Worm (Caenorhabditis elegans) whole organism, L2 larva: Measurements from ENCODE around the gene unc-41.

ENCODE experiments used
- C34F6.9 ChIP-seq: fragments of 150-350 bp; optimal IDR thresholded peaks from 2 replicates; lab custom pipeline; 2014; ENCODE audit warnings: missing biosample characterization, missing genetic modification characterization
- F13H6.1 ChIP-seq: sonication (generic microtip); optimal IDR thresholded peaks from 2 replicates; lab custom pipeline; 2016; ENCODE audit warnings: missing genetic modification characterization, missing compliant biosample characterization
- ZK546.5 ChIP-seq: sonication (generic microtip); optimal IDR thresholded peaks from 2 replicates; lab custom pipeline; 2017; ENCODE audit warnings: missing biosample characterization, missing genetic modification characterization
- blmp-1 ChIP-seq: sonication (generic microtip); optimal IDR thresholded peaks from 2 replicates; lab custom pipeline; 2017; ENCODE audit warnings: missing genetic modification characterization, mild to moderate bottlenecking, missing compliant biosample characterization, antibody characterized with exemption, moderate library complexity; ENCODE audit not compliant: insufficient read depth
- ceh-16 ChIP-seq: fragments of 150-350 bp; optimal IDR thresholded peaks from 2 replicates; lab custom pipeline; 2014; ENCODE audit warnings: missing biosample characterization, missing genetic modification characterization
- ceh-82 ChIP-seq: fragments of 150-350 bp; optimal IDR thresholded peaks from 2 replicates; lab custom pipeline; 2014; ENCODE audit warnings: missing biosample characterization, missing genetic modification characterization
- crh-2 ChIP-seq: sonication (generic microtip); optimal IDR thresholded peaks from 2 replicates; lab custom pipeline; 2017; ENCODE audit warnings: missing biosample characterization, missing genetic modification characterization
- dmd-4 ChIP-seq: sonication (generic microtip); optimal IDR thresholded peaks from 2 replicates; lab custom pipeline; 2017; ENCODE audit warnings: missing biosample characterization, missing genetic modification characterization
- egl-27 ChIP-seq: sonication (generic microtip); optimal IDR thresholded peaks from 3 replicates; lab custom pipeline; 2017; ENCODE audit warnings: missing biosample characterization, missing genetic modification reagents, missing genetic modification characterization
- elt-3 ChIP-seq: sonication (generic microtip); optimal IDR thresholded peaks from 2 replicates; lab custom pipeline; 2017; ENCODE audit warnings: missing biosample characterization, missing genetic modification characterization
- lin-13 ChIP-seq: fragments of 150-350 bp; optimal IDR thresholded peaks from 2 replicates; lab custom pipeline; 2014; ENCODE audit warnings: missing biosample characterization, missing genetic modification reagents, missing genetic modification characterization
- lin-39 ChIP-seq: fragments of 150-350 bp; optimal IDR thresholded peaks from 2 replicates; lab custom pipeline; 2014; ENCODE audit warnings: missing biosample characterization, missing genetic modification reagents, missing genetic modification characterization
- lsy-2 ChIP-seq, 2 experiments: fragments of 150-350 bp in 1 of 2; sonication (generic microtip) in 1 of 2; optimal IDR thresholded peaks; 2 replicates each; lab custom pipeline; 2014 to 2017; ENCODE audit warnings: missing biosample characterization in 2 of 2, missing genetic modification characterization in 2 of 2
- mab-5 ChIP-seq: fragments of 150-350 bp; optimal IDR thresholded peaks from 2 replicates; lab custom pipeline; 2014; ENCODE audit warnings: missing biosample characterization, missing genetic modification characterization
- mbf-1 ChIP-seq: sonication (generic microtip); optimal IDR thresholded peaks from 2 replicates; lab custom pipeline; 2017; ENCODE audit warnings: missing biosample characterization, missing genetic modification characterization
- mdl-1 ChIP-seq, 2 experiments: fragments of 150-350 bp in 1 of 2; sonication (generic microtip) in 1 of 2; optimal IDR thresholded peaks; 2 replicates each; lab custom pipeline; 2017; ENCODE audit warnings: missing biosample characterization in 2 of 2, missing genetic modification characterization in 2 of 2
- nhr-10 ChIP-seq: sonication (generic microtip); optimal IDR thresholded peaks from 2 replicates; lab custom pipeline; 2017; ENCODE audit warnings: missing biosample characterization, missing genetic modification characterization
- nhr-129 ChIP-seq: fragments of 150-350 bp; optimal IDR thresholded peaks from 2 replicates; lab custom pipeline; 2014; ENCODE audit warnings: missing biosample characterization, missing genetic modification characterization
- nhr-21 ChIP-seq: fragments of 150-350 bp; optimal IDR thresholded peaks from 2 replicates; lab custom pipeline; 2014; ENCODE audit warnings: missing biosample characterization, missing genetic modification characterization
- nhr-237 ChIP-seq: fragments of 150-350 bp; optimal IDR thresholded peaks from 2 replicates; lab custom pipeline; 2014; ENCODE audit warnings: missing biosample characterization, missing genetic modification characterization
- nhr-25 ChIP-seq: fragments of 150-350 bp; sonication (generic microtip); optimal IDR thresholded peaks from 3 replicates; lab custom pipeline; 2014; ENCODE audit warnings: missing biosample characterization, missing genetic modification characterization
- nhr-6 ChIP-seq: fragments of 150-350 bp; optimal IDR thresholded peaks from 2 replicates; lab custom pipeline; 2014; ENCODE audit warnings: missing biosample characterization, missing genetic modification characterization
- nhr-77 ChIP-seq: fragments of 150-350 bp; optimal IDR thresholded peaks from 2 replicates; lab custom pipeline; 2014; ENCODE audit warnings: missing biosample characterization, missing genetic modification characterization
- sem-4 ChIP-seq: fragments of 150-350 bp; optimal IDR thresholded peaks from 2 replicates; lab custom pipeline; 2014; ENCODE audit warnings: missing biosample characterization, missing genetic modification reagents, missing genetic modification characterization
- sma-3 ChIP-seq: sonication (generic microtip); optimal IDR thresholded peaks from 2 replicates; lab custom pipeline; 2016; ENCODE audit warnings: missing genetic modification reagents, missing genetic modification characterization, missing compliant biosample characterization
- sma-9 ChIP-seq, 2 experiments: fragments of 150-350 bp in 1 of 2; sonication (generic microtip) in 1 of 2; optimal IDR thresholded peaks; 2 replicates each; lab custom pipeline; 2014 to 2016; ENCODE audit warnings: missing genetic modification characterization in 2 of 2, mild to moderate bottlenecking in 1 of 2, missing biosample characterization in 1 of 2, missing compliant biosample characterization in 1 of 2, missing genetic modification reagents in 1 of 2, moderate library complexity in 1 of 2
- snpc-4 ChIP-seq: fragments of 150-350 bp; optimal IDR thresholded peaks from 2 replicates; lab custom pipeline; 2014; ENCODE audit warnings: missing biosample characterization, missing genetic modification characterization
- unc-39 ChIP-seq: fragments of 150-350 bp; optimal IDR thresholded peaks from 2 replicates; lab custom pipeline; 2014; ENCODE audit warnings: missing biosample characterization, missing genetic modification characterization
- unc-55 ChIP-seq: fragments of 150-350 bp; sonication (generic microtip); optimal IDR thresholded peaks from 3 replicates; lab custom pipeline; 2014; ENCODE audit warnings: missing biosample characterization, missing genetic modification reagents, missing genetic modification characterization
- zag-1 ChIP-seq: fragments of 150-350 bp; optimal IDR thresholded peaks from 2 replicates; lab custom pipeline; 2014; ENCODE audit warnings: missing biosample characterization, missing genetic modification characterization
- ztf-11 ChIP-seq: sonication (generic microtip); optimal IDR thresholded peaks from 2 replicates; lab custom pipeline; 2017; ENCODE audit warnings: missing biosample characterization, missing genetic modification characterization
- ztf-4 ChIP-seq: fragments of 150-350 bp; optimal IDR thresholded peaks from 2 replicates; lab custom pipeline; 2014; ENCODE audit warnings: missing biosample characterization, missing genetic modification characterization

Gene unc-41

DNA sequence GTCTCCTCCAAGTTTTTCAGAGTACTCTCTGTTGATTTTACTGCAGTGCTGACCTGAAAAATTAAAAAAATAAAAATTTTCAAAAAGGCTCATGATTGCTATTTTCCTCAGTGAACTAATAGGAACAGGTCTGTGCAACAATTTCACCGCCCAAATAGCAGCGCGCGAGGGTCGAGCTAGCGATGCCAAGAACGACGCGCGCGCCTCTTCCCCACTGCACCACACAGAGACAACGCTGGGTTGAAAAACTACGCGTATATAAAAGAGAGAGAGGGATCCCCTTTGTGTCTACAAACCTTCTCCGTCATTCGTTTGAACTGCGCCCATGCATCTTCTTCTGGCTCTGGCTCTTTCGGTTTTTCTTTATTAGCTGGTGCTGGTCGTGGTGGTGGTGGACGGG is 5.9 kb downstream of the unc-41 start (continued):
- TF ChIP-seq lin-13 (GFP tag; lab: Kevin White, UChicago), result peak; percentile 72
- peak; percentile 40 for TF ChIP-seq egl-27 (tag; lab: Kevin White, UChicago)
- no peak for TF ChIP-seq mbf-1 (tag; lab: Kevin White, UChicago)
- TF ChIP-seq, all 48 proteins: peak for 24

DNA sequence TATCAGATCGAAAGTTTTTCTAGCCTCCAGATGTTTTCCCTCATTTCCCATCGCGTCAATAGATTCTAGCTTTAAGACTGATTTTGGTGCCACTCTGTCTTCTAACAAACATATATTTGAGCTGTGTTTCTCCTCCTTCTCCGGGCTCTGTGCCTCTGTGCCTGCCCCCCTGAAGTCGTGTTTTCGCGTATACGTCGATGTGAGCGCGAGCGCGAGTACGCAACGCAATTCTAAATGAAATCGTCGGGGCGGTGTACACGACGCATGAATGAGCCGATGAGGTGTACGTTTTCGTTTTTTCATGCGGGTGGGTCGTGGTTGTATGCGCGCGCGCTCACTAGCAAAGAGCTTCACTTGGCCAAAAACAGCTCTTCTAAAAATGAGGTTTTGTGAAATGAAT is 10.1 kb downstream of the unc-41 start:
- TF ChIP-seq nhr-21 (no peak), nhr-77 (tag; lab: Kevin White, UChicago) (no peak), nhr-10 (tag; lab: Kevin White, UChicago) (no peak)

DNA sequence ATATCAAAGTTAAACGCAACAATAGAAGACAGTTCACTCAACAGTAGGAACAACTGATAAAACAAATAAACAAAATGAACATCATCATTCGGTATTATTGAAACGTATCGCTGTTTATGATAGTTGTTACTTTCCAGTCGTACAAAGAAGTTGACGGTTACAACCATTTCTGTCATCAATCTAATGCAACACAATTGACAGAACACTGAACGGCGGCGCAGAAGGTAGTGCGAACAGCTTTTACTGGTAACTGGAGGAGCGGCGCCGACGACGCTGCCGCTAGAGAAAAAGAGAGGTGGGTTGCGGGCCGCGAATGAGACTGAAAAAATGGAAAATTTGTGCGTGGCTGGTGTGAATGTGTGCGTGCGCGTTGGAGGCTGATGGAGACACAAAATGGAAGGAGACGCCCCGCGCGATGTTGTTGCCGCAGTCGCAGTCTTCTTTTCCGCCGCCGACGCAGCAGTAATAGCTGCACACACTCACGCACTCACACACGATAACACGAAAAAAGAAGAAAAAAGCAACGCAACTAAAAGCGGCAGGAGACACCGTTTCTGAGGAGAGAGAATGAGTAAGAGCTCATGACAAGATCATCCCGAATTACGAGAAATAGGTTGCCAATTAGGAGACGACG is 11.8 kb downstream of the unc-41 start:
- peak; percentile 34 for TF ChIP-seq unc-55
- no peak for TF ChIP-seq nhr-6 (tag; lab: Kevin White, UChicago)

DNA sequence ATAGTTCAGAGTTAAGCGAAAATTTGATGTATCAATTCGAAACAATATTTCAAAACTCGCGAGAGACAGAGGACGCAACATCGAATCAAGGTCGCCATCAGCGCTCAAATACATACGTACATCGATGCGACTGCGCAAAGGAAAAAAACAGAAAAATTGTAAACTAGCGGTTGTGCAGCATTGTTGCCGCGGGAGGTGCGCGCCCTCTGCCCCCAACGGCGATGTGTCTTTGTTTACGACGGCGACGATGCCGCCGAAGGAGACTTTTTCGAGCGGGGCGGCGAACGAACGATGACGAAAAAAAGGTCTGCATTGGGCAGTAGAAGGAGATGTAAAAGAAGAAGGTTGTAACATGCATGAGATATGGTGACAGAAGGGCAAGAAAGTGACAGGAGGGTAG is 13.1 kb downstream of the unc-41 start:
- TF ChIP-seq nhr-10 (tag; lab: Kevin White, UChicago) (no peak), dmd-4 (tag; lab: Kevin White, UChicago) (no peak)

DNA sequence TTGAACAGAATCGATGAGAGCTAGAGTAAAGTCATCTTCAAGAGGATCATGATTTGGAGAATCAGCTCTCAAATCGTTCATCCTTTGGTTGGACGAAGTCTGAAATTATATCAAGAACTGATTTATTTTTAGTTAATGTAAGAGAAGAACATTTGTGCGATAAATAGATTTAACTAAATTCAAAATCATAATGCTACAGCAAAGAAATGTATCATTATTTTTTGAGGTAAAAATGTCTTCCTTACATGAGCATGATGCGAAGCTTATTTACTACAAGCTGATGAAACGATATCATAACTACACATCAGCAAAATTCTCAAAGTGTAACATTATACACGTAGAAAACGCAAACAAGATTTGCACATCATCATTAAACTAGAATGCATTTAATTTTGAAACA is 13.6 kb downstream of the unc-41 start, which contains the start of gene madf-4:
Gene madf-4 (minus strand): TSS at position 101 of the 400 bp plus-strand sequence.
- TF ChIP-seq sem-4 (tag; lab: Kevin White, UChicago) (no peak), sma-9 (GFP tag; optimal IDR thresholded peaks at IDR 0.05; lab: Kevin White, UChicago) (no peak), sma-9 (tag; optimal IDR thresholded peaks at IDR 0.05; lab: Kevin White, UChicago) (no peak), unc-39 (tag; lab: Kevin White, UChicago) (no peak), zag-1 (tag; lab: Kevin White, UChicago) (no peak), ztf-11 (tag; lab: Kevin White, UChicago) (no peak), egl-27 (tag; lab: Kevin White, UChicago) (no peak), ceh-16 (tag; lab: Kevin White, UChicago) (no peak), sma-3 (GFP tag; lab: Kevin White, UChicago) (no peak), nhr-25 (tag; lab: Kevin White, UChicago) (no peak)

DNA sequence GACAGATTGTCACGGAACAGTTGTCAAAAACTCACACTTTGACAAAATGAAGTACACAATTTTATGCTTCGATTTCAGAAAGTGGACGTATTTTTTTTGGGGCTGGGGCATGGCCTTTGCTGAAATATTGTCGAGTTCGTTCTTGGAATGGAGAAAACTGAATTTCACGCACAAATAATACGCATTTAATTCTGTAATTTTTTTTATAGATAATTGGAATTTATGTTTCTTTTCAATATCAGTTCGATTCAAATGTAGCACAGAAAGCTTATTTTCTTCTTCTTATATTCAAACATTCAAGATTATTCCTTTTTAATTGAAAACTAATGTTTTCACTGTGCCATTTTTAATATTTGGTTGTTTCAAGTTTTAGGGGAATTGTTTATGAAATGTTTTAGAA is 15.7 kb downstream of the unc-41 start, which contains the start of gene T07C12.10:
Gene T07C12.10 (minus strand): TSS at position 101 of the 400 bp plus-strand sequence.
- TF ChIP-seq ceh-82 (tag; lab: Kevin White, UChicago) (no peak), elt-3 (tag; lab: Kevin White, UChicago) (no peak)

DNA sequence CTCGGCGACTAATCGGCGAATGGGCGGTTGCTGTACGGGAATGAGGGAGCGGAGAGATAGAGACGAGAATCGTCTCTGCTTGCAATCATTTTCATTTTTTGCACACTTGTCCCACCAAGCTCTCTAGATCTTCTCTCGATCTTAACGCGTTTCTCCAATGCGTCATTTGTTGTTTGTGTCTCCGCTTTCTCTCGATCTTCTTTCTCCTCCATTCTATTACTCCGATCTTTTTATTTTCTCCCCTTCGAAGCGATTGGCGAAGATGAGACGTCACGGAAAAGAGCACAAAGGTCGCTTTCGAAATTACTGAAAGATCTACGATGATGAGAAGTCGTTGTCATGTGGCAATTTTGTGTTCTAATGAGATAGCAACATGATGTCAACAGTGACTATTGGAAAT is 17.4 kb downstream of the unc-41 start:
- TF ChIP-seq snpc-4 (tag; lab: Kevin White, UChicago), result no peak
- TF ChIP-seq C34F6.9 (tag; lab: Kevin White, UChicago), result peak; percentile 29
- TF ChIP-seq mab-5 (tag; lab: Kevin White, UChicago), result no peak
- TF ChIP-seq lin-39 (tag; lab: Kevin White, UChicago), result no peak
- peak; percentile 73 for TF ChIP-seq nhr-129 (tag; lab: Kevin White, UChicago)
- peak; percentile 82 for TF ChIP-seq F13H6.1
- TF ChIP-seq ceh-16 (tag; lab: Kevin White, UChicago), result no peak
- TF ChIP-seq blmp-1 (tag; lab: Kevin White, UChicago), result no peak
- TF ChIP-seq ztf-11 (tag; lab: Kevin White, UChicago), result no peak
- TF ChIP-seq mdl-1 (tag; optimal IDR thresholded peaks at IDR 0.05; lab: Kevin White, UChicago), result no peak
- TF ChIP-seq nhr-6 (tag; lab: Kevin White, UChicago), result peak; percentile 23
- no peak for TF ChIP-seq unc-55
- TF ChIP-seq lsy-2 (tag; optimal IDR thresholded peaks at IDR 0.05; lab: Kevin White, UChicago), result peak in 1 of 2 experiments; percentile 44
- TF ChIP-seq sma-9 (GFP tag; optimal IDR thresholded peaks at IDR 0.05; lab: Kevin White, UChicago), result peak; percentile 46
- TF ChIP-seq sma-9 (tag; optimal IDR thresholded peaks at IDR 0.05; lab: Kevin White, UChicago), result no peak
- no peak for TF ChIP-seq sma-3 (GFP tag; lab: Kevin White, UChicago)
- TF ChIP-seq nhr-10 (tag; lab: Kevin White, UChicago), result no peak
- no peak for TF ChIP-seq nhr-237
- no peak for TF ChIP-seq dmd-4 (tag; lab: Kevin White, UChicago)
- TF ChIP-seq ZK546.5 (tag; lab: Kevin White, UChicago), result no peak
- TF ChIP-seq ztf-4 (tag; lab: Kevin White, UChicago), result no peak
- no peak for TF ChIP-seq crh-2 (tag; lab: Kevin White, UChicago)
